Fruit fly (Drosophila melanogaster): ENCODE results near the gene CG6834.
A peak's percentile ranks its signal among the peaks of the same experiment; 100 is the strongest.

Gene CG6834

DNA sequence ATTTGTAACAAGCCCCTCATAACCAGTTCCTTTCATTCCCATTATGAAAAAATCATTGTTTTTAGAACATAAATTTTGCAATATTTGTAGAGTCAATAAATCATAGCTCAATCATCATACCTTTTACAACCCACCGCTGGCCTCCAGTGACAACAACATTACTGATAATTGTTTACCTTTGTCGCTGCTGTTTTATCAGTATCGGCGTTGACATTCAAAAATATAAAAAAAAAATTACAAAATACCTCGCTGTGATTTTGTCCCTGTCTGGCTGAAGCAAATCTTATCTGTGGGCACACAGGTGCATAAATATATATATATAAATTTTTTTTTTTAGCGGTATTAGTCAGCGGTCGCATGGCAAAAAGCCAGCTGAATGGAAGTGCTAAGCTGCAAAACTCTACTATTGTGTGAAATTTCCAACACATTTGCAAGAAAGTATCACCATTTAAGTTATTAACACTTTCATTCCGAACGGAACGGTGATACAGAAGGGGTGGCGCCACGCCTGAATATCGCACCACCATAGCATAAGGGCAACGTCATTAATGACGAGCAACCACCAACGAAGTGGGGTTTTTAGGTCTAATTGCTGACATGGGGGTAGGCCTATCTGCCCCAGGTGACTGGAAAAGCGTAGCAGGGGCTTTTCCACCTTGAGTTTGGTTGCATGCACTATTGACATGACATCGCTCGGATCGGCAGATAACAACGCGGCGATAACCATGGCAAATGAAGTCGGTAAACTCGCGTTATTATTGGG is 21.8 kb downstream of the CG6834 start (continued):
- TF ChIP-seq vfl (GFP tag; optimal IDR thresholded peaks at IDR 0.05) (no peak), croc (GFP tag; conservative IDR thresholded peaks at IDR 0.05) (no peak), CG10209 (GFP tag; optimal IDR thresholded peaks at IDR 0.05) (no peak), grn (GFP tag; optimal IDR thresholded peaks at IDR 0.05) (peak; percentile 35), ind (GFP tag; optimal IDR thresholded peaks at IDR 0.05) (no peak), kay (GFP tag; optimal IDR thresholded peaks at IDR 0.05) (no peak), CG6854 (GFP tag; optimal IDR thresholded peaks at IDR 0.05) (no peak), CG15269 (tag; optimal IDR thresholded peaks at IDR 0.05) (peak; percentile 27), CG11560 (tag; IDR thresholded peaks at IDR 0.05) (no peak), Hr3 (GFP tag; optimal IDR thresholded peaks at IDR 0.05) (no peak), CG6813 (GFP tag; optimal IDR thresholded peaks at IDR 0.05) (peak; percentile 19), CG18764 (GFP tag; optimal IDR thresholded peaks at IDR 0.05) (no peak), ranshi (GFP tag; IDR thresholded peaks at IDR 0.05) (no peak), bbx (GFP tag; IDR thresholded peaks at IDR 0.05; ENCODE audit: partially characterized antibody) (no peak), CG10462 (GFP tag; optimal IDR thresholded peaks at IDR 0.05) (no peak), CrebB (tag; optimal IDR thresholded peaks at IDR 0.05) (no peak), slbo (GFP tag; IDR thresholded peaks at IDR 0.05) (no peak), CG3838 (GFP tag; optimal IDR thresholded peaks at IDR 0.05) (no peak), her (GFP tag; optimal IDR thresholded peaks at IDR 0.05) (no peak), CG34376 (GFP tag; optimal IDR thresholded peaks at IDR 0.05) (peak; percentile 91), Usf (GFP tag; optimal IDR thresholded peaks at IDR 0.05) (no peak), CG10147 (GFP tag; optimal IDR thresholded peaks at IDR 0.05) (no peak), CG4730 (GFP tag; IDR thresholded peaks at IDR 0.05) (no peak), ase (GFP tag; IDR thresholded peaks at IDR 0.05) (no peak), CG30431 (GFP tag; optimal IDR thresholded peaks at IDR 0.05) (no peak), B-H1 (GFP tag; IDR thresholded peaks at IDR 0.05) (no peak), CHES-1-like (GFP tag; optimal IDR thresholded peaks at IDR 0.05) (no peak), BEAF-32 (GFP tag; optimal IDR thresholded peaks at IDR 0.05) (no peak), grau (tag; optimal IDR thresholded peaks at IDR 0.05) (no peak), CG14710 (tag; optimal IDR thresholded peaks at IDR 0.05) (no peak), Ets97D (GFP tag; optimal IDR thresholded peaks at IDR 0.05) (no peak), Max (GFP tag; optimal IDR thresholded peaks at IDR 0.05) (no peak), Nf-YA (GFP tag; IDR thresholded peaks at IDR 0.05) (no peak), CG6272 (GFP tag; IDR thresholded peaks at IDR 0.05) (no peak), nom (GFP tag; optimal IDR thresholded peaks at IDR 0.05) (no peak), toy (GFP tag; IDR thresholded peaks at IDR 0.05) (no peak), Bdp1 (GFP tag; optimal IDR thresholded peaks at IDR 0.05) (no peak), otp (GFP tag; IDR thresholded peaks at IDR 0.05) (no peak), CG6765 (GFP tag; optimal IDR thresholded peaks at IDR 0.05) (no peak), pros (GFP tag; optimal IDR thresholded peaks at IDR 0.05) (peak; percentile 39), pho (GFP tag; optimal IDR thresholded peaks at IDR 0.05) (no peak), nerfin-1 (tag; optimal IDR thresholded peaks at IDR 0.05) (no peak), CG14050 (GFP tag; IDR thresholded peaks at IDR 0.05) (no peak), CG6175 (GFP tag; IDR thresholded peaks at IDR 0.05) (0 out of 3 replicates have a peak, but pooled peaks have one; percentile 10), Nf-YB (GFP tag; optimal IDR thresholded peaks at IDR 0.05) (no peak), zen2 (GFP tag; IDR thresholded peaks at IDR 0.05; ENCODE audit: partially characterized antibody) (no peak), CG2889 (GFP tag; IDR thresholded peaks at IDR 0.05) (no peak), hbn (GFP tag; IDR thresholded peaks at IDR 0.05; ENCODE audit: partially characterized antibody) (no peak), CG14860 (GFP tag; IDR thresholded peaks at IDR 0.05; ENCODE audit: partially characterized antibody) (no peak), CG7987 (GFP tag; optimal IDR thresholded peaks at IDR 0.05) (no peak)
